Worm (Caenorhabditis elegans) whole organism, L4/young adult: ENCODE measurements around the gene F57A8.1.
"Not testable (repeated sequence)": the region's sequence is repeated elsewhere in the genome, so short reads cannot be mapped to it uniquely, and the experiment has no call there.

Source experiments
- W03F9.2 ChIP-seq: fragments of 150-350 bp; optimal IDR thresholded peaks from 2 replicates; lab custom pipeline; 2014; ENCODE audit warnings: missing biosample characterization, missing genetic modification characterization
- dao-5 ChIP-seq: sonication (generic microtip); optimal IDR thresholded peaks from 2 replicates; lab custom pipeline; 2016; ENCODE audit warnings: missing genotype, missing genetic modification characterization, moderate library complexity, missing compliant biosample characterization
- him-1 ChIP-seq: sonication (generic microtip); optimal IDR thresholded peaks from 2 replicates; lab custom pipeline; 2016; ENCODE audit warnings: missing genotype, missing genetic modification reagents, missing genetic modification characterization, missing compliant biosample characterization

F57A8.1 gene

ce11 chrV:10037040-10037439 is at the start of gene F57A8.1:
F57A8.1 (plus strand) TSS chrV:10037340.
- TF ChIP-seq dao-5 (tag; lab: Kevin White, UChicago) (no peak), him-1 (tag; lab: Kevin White, UChicago) (no peak), W03F9.2 (tag; lab: Kevin White, UChicago) (no peak)

- TF ChIP-seq dao-5 (tag; lab: Kevin White, UChicago) (no peak), him-1 (tag; lab: Kevin White, UChicago) (no peak), W03F9.2 (tag; lab: Kevin White, UChicago) (no peak)
These were observed 49.5 kb upstream of the F57A8.1 start, which contains the start of gene C27H6.8 for ce11 chrV:9987688-9988087. C27H6.8 (minus strand) TSS chrV:9987788.

ce11 chrV:9991610-9992009 is 45.5 kb upstream of the F57A8.1 start, which contains the start of the genes rde-1 and trpp-6:
rde-1 (minus strand) TSS chrV:9991642.
trpp-6 (plus strand) TSS chrV:9991895.
- no peak for TF ChIP-seq W03F9.2 (tag; lab: Kevin White, UChicago)
- no peak for TF ChIP-seq dao-5 (tag; lab: Kevin White, UChicago)
- no peak for TF ChIP-seq him-1 (tag; lab: Kevin White, UChicago)

DNA sequence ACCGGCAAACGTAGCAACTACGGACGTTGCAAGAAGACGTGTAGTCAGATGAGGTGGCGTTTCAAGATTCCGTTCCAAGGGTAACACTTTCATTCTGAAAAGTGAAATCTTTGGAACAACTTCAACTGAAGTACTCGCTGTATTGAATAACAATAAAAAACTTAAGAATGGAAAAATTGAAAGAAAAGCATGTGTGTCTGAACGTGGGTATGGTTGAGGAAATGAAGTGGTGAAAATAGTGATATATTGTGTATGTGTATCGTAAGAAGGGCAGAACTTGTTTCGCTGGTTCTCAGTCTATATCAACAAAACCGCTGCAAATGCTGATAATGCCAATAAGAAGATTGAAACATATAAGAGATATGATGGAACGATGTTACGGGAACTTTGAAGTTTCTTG is 41.3 kb upstream of the F57A8.1 start, which contains the start of gene K08H10.6:
K08H10.6 (minus strand) TSS at position 101 of the 400 bp plus-strand sequence.
- TF ChIP-seq W03F9.2 (tag; lab: Kevin White, UChicago) (no peak), dao-5 (tag; lab: Kevin White, UChicago) (no peak), him-1 (tag; lab: Kevin White, UChicago) (no peak)

DNA sequence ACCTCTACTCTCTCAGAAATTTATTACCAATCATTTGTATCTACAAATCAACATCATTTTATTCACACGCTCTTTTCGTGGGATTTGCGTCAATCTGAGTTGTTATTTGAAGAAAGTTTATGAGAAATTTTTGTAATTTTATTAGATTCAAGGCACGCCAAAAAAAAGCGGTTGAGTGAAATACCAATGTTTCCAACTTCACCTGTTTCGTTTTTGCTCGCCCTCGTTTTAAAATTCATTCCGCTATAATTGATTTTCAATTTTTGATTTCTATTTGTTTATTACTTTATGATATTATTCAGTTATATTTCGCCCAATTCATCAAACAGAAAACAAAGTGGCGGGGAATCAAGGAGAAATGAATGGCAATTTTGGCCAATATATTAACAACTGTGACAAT is 36.4 kb upstream of the F57A8.1 start, which contains the start of gene K08H10.10:
K08H10.10 (plus strand) TSS at position 301 of the 400 bp plus-strand sequence.
- TF ChIP-seq dao-5 (tag; lab: Kevin White, UChicago) (no peak), W03F9.2 (tag; lab: Kevin White, UChicago) (no peak), him-1 (tag; lab: Kevin White, UChicago) (no peak)

- no peak for TF ChIP-seq him-1 (tag; lab: Kevin White, UChicago)
- TF ChIP-seq W03F9.2 (tag; lab: Kevin White, UChicago): no peak
- TF ChIP-seq dao-5 (tag; lab: Kevin White, UChicago): no peak
These were observed 34.4 kb upstream of the F57A8.1 start for ce11 chrV:10002720-10003119.

ce11 chrV:10003315-10003969 is 33.7 kb upstream of the F57A8.1 start:
- TF ChIP-seq dao-5 (tag; lab: Kevin White, UChicago): no peak
- no peak for TF ChIP-seq him-1 (tag; lab: Kevin White, UChicago)
- peak; percentile 74 for TF ChIP-seq W03F9.2 (tag; lab: Kevin White, UChicago)

DNA sequence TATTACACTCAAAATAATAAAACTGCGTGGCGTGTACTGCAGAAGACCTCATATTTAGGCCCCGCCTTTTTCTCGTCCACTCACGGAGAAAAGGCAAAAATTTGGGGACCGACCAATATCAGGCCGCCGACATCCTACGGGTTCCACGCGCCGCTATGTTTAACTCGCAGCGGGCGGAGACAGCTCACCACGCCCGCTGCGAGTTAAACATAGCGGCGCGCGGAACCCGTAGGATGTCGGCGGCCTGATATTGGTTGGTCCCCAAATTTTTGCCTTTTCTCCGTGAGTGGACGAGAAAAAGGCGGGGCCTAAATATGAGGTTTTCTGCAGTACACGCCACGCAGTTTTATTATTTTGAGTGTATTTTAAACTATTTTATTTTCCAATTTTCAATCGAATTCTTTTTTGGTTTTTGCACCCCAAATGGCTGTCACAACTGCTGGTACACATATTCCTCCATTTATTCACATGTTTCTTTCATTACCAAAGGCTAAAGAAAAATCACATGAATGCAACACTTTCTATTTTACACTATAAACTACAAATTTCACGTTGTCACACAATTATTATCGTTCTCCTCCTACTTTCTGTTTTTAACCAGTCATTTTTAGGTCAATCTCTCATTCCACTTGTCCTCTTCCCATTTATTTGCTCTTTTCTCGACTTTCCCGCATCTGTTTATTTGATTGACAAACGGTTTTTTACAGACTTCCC is 32.9 kb upstream of the F57A8.1 start, which contains the start of gene uda-1:
uda-1 (plus strand) TSS at position 708 of the 714 bp plus-strand sequence.
- TF ChIP-seq dao-5, W03F9.2, him-1 (tag; lab: Kevin White, UChicago): not testable (repeated sequence)

DNA sequence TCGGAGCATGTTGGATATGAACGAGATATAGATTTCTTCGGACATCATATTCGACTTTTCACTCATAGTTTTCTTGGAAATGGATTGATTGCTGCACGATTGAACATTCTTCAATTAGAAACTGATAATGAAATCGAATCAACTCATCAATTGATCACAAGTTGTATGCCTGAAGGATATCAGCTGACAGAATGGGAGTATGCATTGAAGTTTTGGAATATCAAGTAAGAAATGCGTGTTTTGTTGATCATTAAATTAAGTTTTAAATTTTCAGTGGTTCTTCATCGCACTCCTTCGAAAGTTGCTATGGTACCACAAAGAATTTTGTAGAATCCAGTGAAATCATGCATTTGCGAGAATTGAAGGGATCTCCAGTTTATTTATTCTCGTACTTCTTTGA is 30.8 kb upstream of the F57A8.1 start:
- no peak for TF ChIP-seq W03F9.2 (tag; lab: Kevin White, UChicago)
- TF ChIP-seq him-1 (tag; lab: Kevin White, UChicago): no peak
- TF ChIP-seq dao-5 (tag; lab: Kevin White, UChicago): no peak

DNA sequence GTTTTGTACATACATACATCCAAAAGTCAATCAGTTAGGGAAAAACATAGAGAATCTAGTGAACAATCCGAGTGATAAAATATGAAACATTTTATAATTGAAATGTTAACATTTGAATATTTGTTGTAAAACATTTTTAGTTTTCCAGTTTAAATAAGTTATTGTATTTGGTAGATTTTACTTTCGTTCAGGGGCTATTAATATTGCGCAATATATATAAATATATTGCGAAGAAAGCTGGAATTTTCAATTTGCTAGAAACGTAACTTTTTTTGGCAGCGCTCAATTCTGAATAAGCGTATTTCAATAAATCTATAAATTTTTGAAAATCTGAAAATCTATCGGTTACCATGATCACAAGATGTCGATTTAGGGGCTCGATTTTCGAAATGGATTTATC is 29.7 kb upstream of the F57A8.1 start:
- TF ChIP-seq dao-5 (tag; lab: Kevin White, UChicago) (no peak), him-1 (tag; lab: Kevin White, UChicago) (no peak)

ce11 chrV:10011623-10012022 is 25.5 kb upstream of the F57A8.1 start, which contains the start of gene lea-1:
lea-1 (plus strand) TSS chrV:10011923.
- TF ChIP-seq W03F9.2 (tag; lab: Kevin White, UChicago) (no peak), dao-5 (tag; lab: Kevin White, UChicago) (no peak), him-1 (tag; lab: Kevin White, UChicago) (no peak)

- no peak for TF ChIP-seq him-1 (tag; lab: Kevin White, UChicago)
These were observed 24.5 kb upstream of the F57A8.1 start for ce11 chrV:10012639-10013038.

DNA sequence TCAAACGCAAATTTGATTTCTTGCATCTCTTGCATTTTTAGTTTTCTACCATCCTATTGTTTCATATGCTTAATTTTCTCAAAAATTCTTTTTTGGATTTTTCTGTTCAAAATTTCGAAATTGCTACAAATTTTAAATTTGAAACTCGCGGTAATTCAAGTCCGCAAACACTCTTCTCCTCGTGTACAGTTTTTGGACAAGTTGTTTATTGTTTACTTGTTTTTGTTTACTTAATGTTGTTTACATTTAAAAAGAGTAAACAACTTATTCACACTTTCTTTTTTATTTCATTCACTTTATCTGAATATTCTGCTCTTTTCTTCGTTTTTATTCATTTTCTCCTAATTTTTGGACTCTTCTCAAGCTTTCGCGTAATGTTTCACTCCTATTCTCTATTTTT is 18.8 kb upstream of the F57A8.1 start:
- no peak for TF ChIP-seq dao-5 (tag; lab: Kevin White, UChicago)
- peak; percentile 15 for TF ChIP-seq W03F9.2 (tag; lab: Kevin White, UChicago)
- no peak for TF ChIP-seq him-1 (tag; lab: Kevin White, UChicago)
